Worm (Caenorhabditis elegans): ENCODE data around the gene R05F9.7.
"Not testable (repeated sequence)": the region's sequence is repeated elsewhere in the genome, so short reads cannot be mapped to it uniquely, and the experiment has no call there.

Gene R05F9.7

ce11 chrII:4885976-4886375 lies at the start of gene R05F9.7:
TSS of gene R05F9.7 (plus strand) at chrII:4886276.
- no peak for TF ChIP-seq attf-3 (GFP tag; conservative IDR thresholded peaks at IDR 0.05)
- no peak for TF ChIP-seq aptf-2 (GFP tag; conservative IDR thresholded peaks at IDR 0.05)
- no peak for TF ChIP-seq B0261.1 (tag; optimal IDR thresholded peaks at IDR 0.05)
- TF ChIP-seq Y95B8A.8 (GFP tag; IDR thresholded peaks at IDR 0.05): no peak
- no peak for TF ChIP-seq hsf-1 (GFP tag; IDR thresholded peaks at IDR 0.05)

- TF ChIP-seq F52B5.7 (tag; optimal IDR thresholded peaks at IDR 0.05) (no peak), Y79H2A.3 (GFP tag; conservative IDR thresholded peaks at IDR 0.05) (no peak), ztf-26 (tag; optimal IDR thresholded peaks at IDR 0.05) (no peak), Y53G8AR.9 (GFP tag; conservative IDR thresholded peaks at IDR 0.05) (no peak), zim-3 (tag; optimal IDR thresholded peaks at IDR 0.05) (no peak), xnd-1 (tag; optimal IDR thresholded peaks at IDR 0.05) (no peak), ceh-91 (GFP tag; IDR thresholded peaks at IDR 0.05) (no peak), tbx-9 (tag; optimal IDR thresholded peaks at IDR 0.05; ENCODE audit: borderline replicate concordance) (no peak), D2030.7 (GFP tag; IDR thresholded peaks at IDR 0.05) (no peak), K11D2.4 (GFP tag; IDR thresholded peaks at IDR 0.05) (no peak), snpc-4 (GFP tag; optimal IDR thresholded peaks at IDR 0.05) (no peak), snpc-4 (tag; optimal IDR thresholded peaks at IDR 0.05) (no peak), lin-26 (GFP tag; IDR thresholded peaks at IDR 0.05) (no peak), T26A5.8 (tag; optimal IDR thresholded peaks at IDR 0.05) (no peak), hlh-12 (tag; optimal IDR thresholded peaks at IDR 0.05) (no peak), T07F8.4 (tag; optimal IDR thresholded peaks at IDR 0.05) (no peak), ZK185.1 (tag; optimal IDR thresholded peaks at IDR 0.05; ENCODE audit: poor library complexity, severe bottlenecking) (no peak), F49E8.2 (tag; optimal IDR thresholded peaks at IDR 0.05; ENCODE audit: insufficient read depth) (no peak), him-1 (tag; optimal IDR thresholded peaks at IDR 0.05) (no peak), snpc-3.4 (tag; optimal IDR thresholded peaks at IDR 0.05) (no peak), ceh-40 (GFP tag; IDR thresholded peaks at IDR 0.05) (no peak)
Observed at ce11 chrII:4837659-4838058, 48.4 kb upstream of the R05F9.7 start, which contains the start of gene C33F10.12. TSS of gene C33F10.12 (minus strand) at chrII:4837759.

- not testable (repeated sequence) for TF ChIP-seq cebp-2 (GFP tag; IDR thresholded peaks at IDR 0.05); pbrm-1 (GFP tag; IDR thresholded peaks at IDR 0.05); zfh-2 (GFP tag; conservative IDR thresholded peaks at IDR 0.05)
Observed at ce11 chrII:4842143-4842658, 43.9 kb upstream of the R05F9.7 start, which contains the start of the genes T23B7.2 and nspd-4. TSS of gene T23B7.2 (minus strand) at chrII:4842243. TSS of gene nspd-4 (plus strand) at chrII:4842608.

- TF ChIP-seq sea-2 (GFP tag; IDR thresholded peaks at IDR 0.05) (no peak), repo-1 (tag; optimal IDR thresholded peaks at IDR 0.05) (no peak), F52B5.7 (tag; optimal IDR thresholded peaks at IDR 0.05) (no peak), rec-8 (tag; optimal IDR thresholded peaks at IDR 0.05) (no peak), T26A5.8 (tag; optimal IDR thresholded peaks at IDR 0.05) (no peak), pbrm-1 (GFP tag; IDR thresholded peaks at IDR 0.05) (no peak), Y67H2A.10 (GFP tag; conservative IDR thresholded peaks at IDR 0.05) (no peak), Y53F4B.3 (GFP tag; IDR thresholded peaks at IDR 0.05) (no peak), lin-35 (GFP tag; optimal IDR thresholded peaks at IDR 0.05) (no peak), B0035.1 (tag; optimal IDR thresholded peaks at IDR 0.05) (no peak), ztf-18 (tag; optimal IDR thresholded peaks at IDR 0.05) (no peak), F37B4.10 (GFP tag; IDR thresholded peaks at IDR 0.05) (no peak), hlh-26 (GFP tag; conservative IDR thresholded peaks at IDR 0.05) (no peak), zfh-2 (GFP tag; conservative IDR thresholded peaks at IDR 0.05) (no peak), nfya-1 (tag; optimal IDR thresholded peaks at IDR 0.05; ENCODE audit: borderline replicate concordance, insufficient read depth) (no peak), ZK185.1 (tag; optimal IDR thresholded peaks at IDR 0.05; ENCODE audit: poor library complexity, severe bottlenecking) (no peak), akir-1 (GFP tag; optimal IDR thresholded peaks at IDR 0.05) (no peak), ceh-40 (GFP tag; IDR thresholded peaks at IDR 0.05) (no peak), chd-7 (tag; optimal IDR thresholded peaks at IDR 0.05) (no peak), ama-1 (optimal IDR thresholded peaks at IDR 0.05) (no peak), ama-1 (GFP tag; optimal IDR thresholded peaks at IDR 0.05) (no peak)
Observed at ce11 chrII:4849885-4850284, 36.2 kb upstream of the R05F9.7 start, which contains the start of gene T23B7.3. TSS of gene T23B7.3 (plus strand) at chrII:4850185.

Measured in whole organism, young adult.